Fruit fly (Drosophila melanogaster) whole organism, wandering third instar larva: Measurements from ENCODE around the gene amos.
A peak's percentile ranks its signal among the peaks of the same experiment; 100 is the strongest.

ENCODE experiments used
- Abd-B ChIP-seq: fragments of >200 bp; optimal IDR thresholded peaks from 2 replicates; lab custom pipeline; 2017; ENCODE audit warnings: missing biosample characterization, missing genetic modification characterization
- CG32264 ChIP-seq: fragments of 200-800 bp; sonication (Bioruptor generic); optimal IDR thresholded peaks from 2 replicates; lab custom pipeline; 2016; ENCODE audit warnings: missing biosample characterization, missing genetic modification characterization
- CG9705 ChIP-seq: fragments of 200-800 bp; sonication (Bioruptor generic); optimal IDR thresholded peaks from 2 replicates; lab custom pipeline; 2018; ENCODE audit warnings: missing biosample characterization, mild to moderate bottlenecking, missing genetic modification characterization
- CrebA ChIP-seq: fragments of 200-800 bp; sonication (Bioruptor generic); optimal IDR thresholded peaks from 2 replicates; lab custom pipeline; 2016; ENCODE audit warnings: missing biosample characterization, mild to moderate bottlenecking, missing genetic modification characterization, borderline replicate concordance
- Dfd ChIP-seq: fragments of >200 bp; optimal IDR thresholded peaks from 2 replicates; lab custom pipeline; 2017; ENCODE audit warnings: missing biosample characterization, missing genetic modification characterization
- Dif ChIP-seq: fragments of 200-275, 200-300 bp; sonication (Bioruptor generic); optimal IDR thresholded peaks from 2 replicates; lab custom pipeline; 2018; ENCODE audit warnings: missing biosample characterization, missing genetic modification characterization; ENCODE audit not compliant: partially characterized antibody
- GATAd ChIP-seq: sonication (Bioruptor generic); optimal IDR thresholded peaks from 2 replicates; lab custom pipeline; 2016; ENCODE audit warnings: missing biosample characterization, missing genetic modification characterization
- HLH106 ChIP-seq: fragments of 200-800 bp; optimal IDR thresholded peaks from 3 replicates; lab custom pipeline; 2019; ENCODE audit warnings: missing biosample characterization, mild to moderate bottlenecking, missing genetic modification characterization, moderate library complexity
- Hnf4 ChIP-seq: fragments of 200-800 bp; sonication (Bioruptor generic); optimal IDR thresholded peaks from 2 replicates; lab custom pipeline; 2016; ENCODE audit warnings: missing biosample characterization, mild to moderate bottlenecking, missing genetic modification characterization
- Hr78 ChIP-seq: fragments of >200 bp; optimal IDR thresholded peaks from 2 replicates; lab custom pipeline; 2017; ENCODE audit warnings: missing biosample characterization, missing genetic modification characterization
- Hr83 ChIP-seq: fragments of 200-300 bp; sonication (Bioruptor generic); optimal IDR thresholded peaks from 2 replicates; lab custom pipeline; 2016; ENCODE audit warnings: missing biosample characterization, mild to moderate bottlenecking, missing genetic modification characterization, moderate library complexity; ENCODE audit not compliant: poor library complexity, severe bottlenecking
- Jra ChIP-seq: sonication (Bioruptor generic); optimal IDR thresholded peaks from 2 replicates; lab custom pipeline; 2016; ENCODE audit warnings: missing biosample characterization, missing genetic modification characterization
- Mio ChIP-seq: sonication (Bioruptor generic); optimal IDR thresholded peaks from 2 replicates; lab custom pipeline; 2016; ENCODE audit warnings: missing biosample characterization, missing genetic modification characterization
- Myc ChIP-seq: fragments of >200 bp; optimal IDR thresholded peaks from 2 replicates; lab custom pipeline; 2017
- N ChIP-seq: fragments of >200 bp; optimal IDR thresholded peaks from 2 replicates; lab custom pipeline; 2018; ENCODE audit warnings: missing biosample characterization, missing external identifiers, missing genetic modification characterization
- OdsH ChIP-seq: fragments of 200-800 bp; sonication (Bioruptor generic); optimal IDR thresholded peaks from 2 replicates; lab custom pipeline; 2016; ENCODE audit warnings: missing biosample characterization, mild to moderate bottlenecking, missing genetic modification characterization
- Rel ChIP-seq, 2 experiments: fragments of 200-800 bp; sonication (Bioruptor generic) in 1 of 2; optimal IDR thresholded peaks; 2 replicates in 1 of 2; 3 replicates in 1 of 2; lab custom pipeline; 2016 to 2019; ENCODE audit warnings: mild to moderate bottlenecking in 2 of 2, missing biosample characterization in 2 of 2, missing genetic modification characterization in 2 of 2, moderate library complexity in 1 of 2
- Sp1 ChIP-seq: fragments of 200-800 bp; sonication (Bioruptor generic); optimal IDR thresholded peaks from 3 replicates; lab custom pipeline; 2019; ENCODE audit warnings: missing biosample characterization, mild to moderate bottlenecking, missing genetic modification characterization, moderate library complexity
- Vsx2 ChIP-seq: fragments of 200-300, 225-300 bp; sonication (Bioruptor generic); optimal IDR thresholded peaks from 2 replicates; lab custom pipeline; 2018; ENCODE audit warnings: missing biosample characterization, missing genetic modification characterization; ENCODE audit not compliant: partially characterized antibody
- br ChIP-seq: fragments of 200-800 bp; sonication (Bioruptor generic); optimal IDR thresholded peaks from 2 replicates; lab custom pipeline; 2016; ENCODE audit warnings: missing biosample characterization, missing genetic modification characterization
- brk ChIP-seq: fragments of 200-800 bp; sonication (Bioruptor generic); optimal IDR thresholded peaks from 2 replicates; lab custom pipeline; 2016; ENCODE audit warnings: missing biosample characterization, mild to moderate bottlenecking, missing genetic modification characterization
- dl ChIP-seq, 2 experiments: fragments of 175-275, 200-275 bp in 1 of 2; fragments of 200-275 bp in 1 of 2; sonication (Bioruptor generic); optimal IDR thresholded peaks; lab custom pipeline; 2018; ENCODE audit warnings: mild to moderate bottlenecking in 2 of 2, missing biosample characterization in 2 of 2, missing genetic modification characterization in 2 of 2, moderate library complexity in 2 of 2; ENCODE audit not compliant: partially characterized antibody in 2 of 2, insufficient read depth in 1 of 2
- dmrt93B ChIP-seq: fragments of 200-800 bp; sonication (Bioruptor generic); optimal IDR thresholded peaks from 2 replicates; lab custom pipeline; 2018; ENCODE audit warnings: missing biosample characterization, mild to moderate bottlenecking, missing genetic modification characterization
- dsf ChIP-seq: sonication (Bioruptor generic); optimal IDR thresholded peaks from 2 replicates; lab custom pipeline; 2016; ENCODE audit warnings: missing biosample characterization, missing genetic modification characterization, borderline replicate concordance
- ey ChIP-seq: fragments of 200-800 bp; sonication (Bioruptor generic); optimal IDR thresholded peaks from 2 replicates; lab custom pipeline; 2016; ENCODE audit warnings: missing biosample characterization, missing genetic modification characterization
- foxo ChIP-seq, 2 experiments: fragments of 200-800 bp; sonication (Bioruptor generic); optimal IDR thresholded peaks; 2 replicates in 1 of 2; 3 replicates in 1 of 2; lab custom pipeline; 2016 to 2017; ENCODE audit warnings: missing biosample characterization in 2 of 2, missing genetic modification characterization in 2 of 2
- fru ChIP-seq: fragments of 200-800 bp; sonication (Bioruptor generic); optimal IDR thresholded peaks from 3 replicates; lab custom pipeline; 2016; ENCODE audit warnings: missing biosample characterization, mild to moderate bottlenecking, missing genetic modification characterization
- h ChIP-seq: fragments of 200-800 bp; sonication (Bioruptor generic); optimal IDR thresholded peaks from 3 replicates; lab custom pipeline; 2016; ENCODE audit warnings: missing biosample characterization, mild to moderate bottlenecking, missing genetic modification characterization
- jim ChIP-seq: fragments of 175-275, 200-325 bp; sonication (Bioruptor generic); optimal IDR thresholded peaks from 2 replicates; lab custom pipeline; 2016; ENCODE audit warnings: missing biosample characterization, mild to moderate bottlenecking, missing genetic modification characterization
- lola ChIP-seq: fragments of >200 bp; optimal IDR thresholded peaks from 2 replicates; lab custom pipeline; 2017; ENCODE audit warnings: missing biosample characterization, missing genetic modification characterization
- pan ChIP-seq: fragments of >200 bp; optimal IDR thresholded peaks from 2 replicates; lab custom pipeline; 2017
- psq ChIP-seq: fragments of 200-800 bp; sonication (Bioruptor generic); optimal IDR thresholded peaks from 3 replicates; lab custom pipeline; 2017; ENCODE audit warnings: missing biosample characterization, mild to moderate bottlenecking, missing genetic modification characterization, moderate library complexity
- rgr ChIP-seq: fragments of 200-800 bp; sonication (Bioruptor generic); optimal IDR thresholded peaks from 3 replicates; lab custom pipeline; 2016; ENCODE audit warnings: missing biosample characterization, mild to moderate bottlenecking, missing genetic modification characterization
- sage ChIP-seq: fragments of 200-800 bp; sonication (Bioruptor generic); optimal IDR thresholded peaks from 2 replicates; lab custom pipeline; 2016; ENCODE audit warnings: missing biosample characterization, mild to moderate bottlenecking, missing genetic modification characterization
- sv ChIP-seq: fragments of 200-800 bp; sonication (Bioruptor generic); optimal IDR thresholded peaks from 3 replicates; lab custom pipeline; 2016; ENCODE audit warnings: missing biosample characterization, missing genetic modification characterization
- tai ChIP-seq: sonication (Bioruptor generic); optimal IDR thresholded peaks from 2 replicates; lab custom pipeline; 2016; ENCODE audit warnings: missing biosample characterization, missing genetic modification characterization
- usp ChIP-seq: fragments of >200 bp; optimal IDR thresholded peaks from 2 replicates; lab custom pipeline; 2017; ENCODE audit warnings: missing biosample characterization, missing genetic modification characterization
- woc ChIP-seq: sonication (Bioruptor generic); optimal IDR thresholded peaks from 2 replicates; lab custom pipeline; 2016; ENCODE audit warnings: missing biosample characterization, mild to moderate bottlenecking, missing genetic modification characterization

The amos gene

dm6 chr2L:18567563-18567962 lies 29.2 kb downstream of the amos start (continued):
- TF ChIP-seq ey (GFP tag; lab: Kevin White, UChicago) (peak; percentile 8), Sp1 (peak; percentile 29), Myc (lab: Kevin White, UChicago) (no peak), Dif (GFP tag; lab: Kevin White, UChicago) (no peak), dsf (GFP tag; lab: Kevin White, UChicago) (no peak), GATAd (no peak), br (GFP tag; lab: Kevin White, UChicago) (peak; percentile 47)

- no peak for TF ChIP-seq Dif (GFP tag; lab: Kevin White, UChicago)
- no peak for TF ChIP-seq dmrt93B (GFP tag; lab: Kevin White, UChicago)
- no peak for TF ChIP-seq pan (lab: Kevin White, UChicago)
- no peak for TF ChIP-seq br (GFP tag; lab: Kevin White, UChicago)
- no peak for TF ChIP-seq dl (GFP tag; optimal IDR thresholded peaks at IDR 0.05; lab: Kevin White, UChicago; ENCODE audit: insufficient read depth in 1 of 2, partially characterized antibody in 2 of 2)
- no peak for TF ChIP-seq Rel (GFP tag; optimal IDR thresholded peaks at IDR 0.05; lab: Kevin White, UChicago)
- peak; percentile 44 for TF ChIP-seq Rel (tag; optimal IDR thresholded peaks at IDR 0.05; lab: Kevin White, UChicago)
- TF ChIP-seq Abd-B, result no peak
- TF ChIP-seq CG9705 (GFP tag; lab: Kevin White, UChicago), result no peak
- peak; percentile 48 for TF ChIP-seq h (GFP tag; lab: Kevin White, UChicago)
- TF ChIP-seq ey (GFP tag; lab: Kevin White, UChicago), result peak; percentile 18
- no peak for TF ChIP-seq usp (GFP tag; lab: Kevin White, UChicago)
- TF ChIP-seq CG32264 (GFP tag; lab: Kevin White, UChicago), result no peak
- no peak for TF ChIP-seq Vsx2 (GFP tag; lab: Kevin White, UChicago)
- TF ChIP-seq Hnf4, result no peak
- TF ChIP-seq sv (GFP tag; lab: Kevin White, UChicago), result no peak
- TF ChIP-seq tai (GFP tag; lab: Kevin White, UChicago), result no peak
- no peak for TF ChIP-seq dsf (GFP tag; lab: Kevin White, UChicago)
- TF ChIP-seq woc (GFP tag; lab: Kevin White, UChicago), result no peak
- TF ChIP-seq rgr (GFP tag; lab: Kevin White, UChicago), result peak; percentile 6
- TF ChIP-seq Myc (lab: Kevin White, UChicago), result no peak
- TF ChIP-seq lola (GFP tag; lab: Kevin White, UChicago), result no peak
- TF ChIP-seq Jra (GFP tag; lab: Kevin White, UChicago), result no peak
- peak; percentile 2 for TF ChIP-seq psq
- peak; percentile 6 for TF ChIP-seq HLH106 (tag; lab: Kevin White, UChicago)
- TF ChIP-seq jim (GFP tag; lab: Kevin White, UChicago), result no peak
- no peak for TF ChIP-seq Hr78 (GFP tag; lab: Kevin White, UChicago)
- TF ChIP-seq Mio (GFP tag; lab: Kevin White, UChicago), result no peak
- no peak for TF ChIP-seq brk (GFP tag; lab: Kevin White, UChicago)
- no peak for TF ChIP-seq CrebA (GFP tag; lab: Kevin White, UChicago)
- no peak for TF ChIP-seq sage
- TF ChIP-seq GATAd, result no peak
- no peak for TF ChIP-seq Hr83 (GFP tag; lab: Kevin White, UChicago)
- no peak for TF ChIP-seq Dfd (GFP tag; lab: Kevin White, UChicago)
- peak in 1 of 2 experiments; percentile 26 for TF ChIP-seq foxo (GFP tag; optimal IDR thresholded peaks at IDR 0.05; lab: Kevin White, UChicago)
- TF ChIP-seq Sp1, result no peak
- peak; percentile 12 for TF ChIP-seq fru (GFP tag; lab: Kevin White, UChicago)
- TF ChIP-seq N (GFP tag; lab: Kevin White, UChicago), result no peak
- no peak for TF ChIP-seq OdsH
Observed at dm6 chr2L:18566235-18567158, 30.2 kb downstream of the amos start.
